Worm (Caenorhabditis elegans) whole organism, late embryonic: ENCODE results near the gene gpdh-2.

Experiments
- elt-2 ChIP-seq: sonication (generic microtip); optimal IDR thresholded peaks from 2 replicates; lab custom pipeline; 2016; ENCODE audit warnings: missing genetic modification reagents, missing genetic modification characterization, missing compliant biosample characterization
- ets-4 ChIP-seq: sonication (generic microtip); optimal IDR thresholded peaks from 2 replicates; lab custom pipeline; 2016; ENCODE audit warnings: missing genetic modification characterization, missing compliant biosample characterization
- nhr-11 ChIP-seq: fragments of 150-350 bp; optimal IDR thresholded peaks from 2 replicates; lab custom pipeline; 2014; ENCODE audit warnings: missing biosample characterization, missing genetic modification characterization
- pqm-1 ChIP-seq: sonication (generic microtip); optimal IDR thresholded peaks from 2 replicates; lab custom pipeline; 2016; ENCODE audit warnings: missing genetic modification characterization, missing compliant biosample characterization
- unc-42 ChIP-seq: sonication (generic microtip); optimal IDR thresholded peaks from 2 replicates; lab custom pipeline; 2016; ENCODE audit warnings: missing genotype, missing genetic modification characterization, missing compliant biosample characterization

- no peak for TF ChIP-seq pqm-1 (tag; lab: Kevin White, UChicago)
- no peak for TF ChIP-seq nhr-11
- TF ChIP-seq elt-2, result no peak
- no peak for TF ChIP-seq ets-4 (tag; lab: Kevin White, UChicago)
- peak; percentile 82 for TF ChIP-seq unc-42 (tag; lab: Kevin White, UChicago)
Observed at ce11 chrIII:9886323-9886722, 27.3 kb upstream of the gpdh-2 start.
